Worm (Caenorhabditis elegans) whole organism, L3 larva: ENCODE results near the gene amt-1.

Source experiments
- aly-2 ChIP-seq: fragments of 150-350 bp; optimal IDR thresholded peaks from 2 replicates; lab custom pipeline; 2014; ENCODE audit warnings: missing biosample characterization, missing genetic modification characterization
- ama-1 ChIP-seq: fragments of 150-350 bp; optimal IDR thresholded peaks from 2 replicates; lab custom pipeline; 2018
- ceh-16 ChIP-seq: sonication (generic microtip); optimal IDR thresholded peaks from 2 replicates; lab custom pipeline; 2017; ENCODE audit warnings: missing biosample characterization, missing genetic modification characterization
- ceh-28 ChIP-seq: fragments of 150-350 bp; optimal IDR thresholded peaks from 2 replicates; lab custom pipeline; 2014; ENCODE audit warnings: missing biosample characterization, missing genetic modification reagents, missing genetic modification characterization
- ceh-82 ChIP-seq: fragments of 150-350 bp; optimal IDR thresholded peaks from 2 replicates; lab custom pipeline; 2014; ENCODE audit warnings: missing biosample characterization, missing genetic modification characterization
- ceh-9 ChIP-seq: sonication (generic microtip); optimal IDR thresholded peaks from 2 replicates; lab custom pipeline; 2018; ENCODE audit warnings: missing biosample characterization, missing genetic modification characterization
- daf-12 ChIP-seq: fragments of 150-350 bp; optimal IDR thresholded peaks from 2 replicates; lab custom pipeline; 2014; ENCODE audit warnings: missing biosample characterization, missing genetic modification reagents, missing genetic modification characterization
- egl-27 ChIP-seq: sonication (generic microtip); optimal IDR thresholded peaks from 4 replicates; lab custom pipeline; 2017; ENCODE audit warnings: missing biosample characterization, missing genetic modification reagents, missing genetic modification characterization
- egl-5 ChIP-seq: fragments of 150-350 bp; optimal IDR thresholded peaks from 2 replicates; lab custom pipeline; 2017; ENCODE audit warnings: missing biosample characterization, missing genetic modification reagents, missing genetic modification characterization, inconsistent platforms
- elt-1 ChIP-seq: fragments of 150-350 bp; optimal IDR thresholded peaks from 2 replicates; lab custom pipeline; 2014; ENCODE audit warnings: missing biosample characterization, missing genetic modification characterization
- elt-2 ChIP-seq: sonication (generic microtip); optimal IDR thresholded peaks from 2 replicates; lab custom pipeline; 2016; ENCODE audit warnings: missing genetic modification reagents, mild to moderate bottlenecking, missing genetic modification characterization, missing compliant biosample characterization
- eor-1 ChIP-seq, 2 experiments: fragments of 150-350 bp; optimal IDR thresholded peaks; 2 replicates each; lab custom pipeline; 2014 to 2018; ENCODE audit warnings: missing biosample characterization in 2 of 2, missing genetic modification characterization in 2 of 2
- fkh-10 ChIP-seq: sonication (generic microtip); optimal IDR thresholded peaks from 2 replicates; lab custom pipeline; 2017; ENCODE audit warnings: missing biosample characterization, missing genetic modification reagents, missing genetic modification characterization
- fos-1 ChIP-seq: fragments of 150-350 bp; optimal IDR thresholded peaks from 2 replicates; lab custom pipeline; 2014; ENCODE audit warnings: missing biosample characterization, missing genetic modification characterization
- hmg-11 ChIP-seq: sonication (generic microtip); optimal IDR thresholded peaks from 2 replicates; lab custom pipeline; 2016; ENCODE audit warnings: missing genetic modification characterization, missing compliant biosample characterization
- jun-1 ChIP-seq: fragments of 150-350 bp; optimal IDR thresholded peaks from 2 replicates; lab custom pipeline; 2014; ENCODE audit warnings: missing biosample characterization, missing genetic modification reagents, missing genetic modification characterization
- mml-1 ChIP-seq: fragments of 150-350 bp; sonication (generic microtip); optimal IDR thresholded peaks from 3 replicates; lab custom pipeline; 2014; ENCODE audit warnings: missing biosample characterization, missing genetic modification characterization
- nhr-11 ChIP-seq: fragments of 150-350 bp; optimal IDR thresholded peaks from 2 replicates; lab custom pipeline; 2014; ENCODE audit warnings: missing biosample characterization, missing genetic modification characterization
- nhr-12 ChIP-seq: fragments of 150-350 bp; optimal IDR thresholded peaks from 2 replicates; lab custom pipeline; 2014; ENCODE audit warnings: missing biosample characterization, missing genetic modification characterization
- nhr-23 ChIP-seq: fragments of 150-350 bp; optimal IDR thresholded peaks from 2 replicates; lab custom pipeline; 2014; ENCODE audit warnings: missing biosample characterization, missing genetic modification reagents, missing genetic modification characterization
- nhr-237 ChIP-seq: fragments of 150-350 bp; optimal IDR thresholded peaks from 2 replicates; lab custom pipeline; 2014; ENCODE audit warnings: missing biosample characterization, missing genetic modification characterization
- nhr-25 ChIP-seq: sonication (generic microtip); optimal IDR thresholded peaks from 2 replicates; lab custom pipeline; 2017; ENCODE audit warnings: missing biosample characterization, missing genetic modification characterization
- nhr-43 ChIP-seq: sonication (generic microtip); optimal IDR thresholded peaks from 2 replicates; lab custom pipeline; 2016; ENCODE audit warnings: mild to moderate bottlenecking, missing genetic modification characterization, missing compliant biosample characterization; ENCODE audit not compliant: poor library complexity, severe bottlenecking
- nhr-67 ChIP-seq: fragments of 150-350 bp; optimal IDR thresholded peaks from 2 replicates; lab custom pipeline; 2014; ENCODE audit warnings: missing biosample characterization, missing genetic modification characterization
- nhr-76 ChIP-seq: fragments of 150-350 bp; sonication (generic microtip); optimal IDR thresholded peaks from 5 replicates; lab custom pipeline; 2014; ENCODE audit warnings: missing biosample characterization, missing genetic modification characterization
- pha-4 ChIP-seq: fragments of 150-350 bp; optimal IDR thresholded peaks from 2 replicates; lab custom pipeline; 2014; ENCODE audit warnings: missing biosample characterization, missing genetic modification reagents, missing genetic modification characterization
- sea-2 ChIP-seq: fragments of 150-350 bp; sonication (generic microtip); optimal IDR thresholded peaks from 4 replicates; lab custom pipeline; 2014; ENCODE audit warnings: missing biosample characterization, missing genetic modification reagents, missing genetic modification characterization
- skn-1 ChIP-seq: fragments of 150-350 bp; optimal IDR thresholded peaks from 2 replicates; lab custom pipeline; 2014; ENCODE audit warnings: missing biosample characterization, missing genetic modification characterization
- snpc-4 ChIP-seq: fragments of 150-350 bp; optimal IDR thresholded peaks from 2 replicates; lab custom pipeline; 2014; ENCODE audit warnings: missing biosample characterization, missing genetic modification characterization
- tbx-2 ChIP-seq: sonication (generic microtip); optimal IDR thresholded peaks from 2 replicates; lab custom pipeline; 2016; ENCODE audit warnings: mild to moderate bottlenecking, missing genetic modification characterization, missing compliant biosample characterization
- unc-62 ChIP-seq: fragments of 150-350 bp; sonication (generic microtip); optimal IDR thresholded peaks from 4 replicates; lab custom pipeline; 2014; ENCODE audit warnings: missing biosample characterization, missing genetic modification reagents, missing genetic modification characterization
- zag-1 ChIP-seq: fragments of 150-350 bp; optimal IDR thresholded peaks from 2 replicates; lab custom pipeline; 2014; ENCODE audit warnings: missing biosample characterization, missing genetic modification characterization

Gene amt-1

ce11 chrX:4544543-4544942 lies 26.7 kb upstream of the amt-1 start, which contains the start of gene C07A12.2:
TSS of gene C07A12.2 (plus strand) at chrX:4544843.
- no peak for TF ChIP-seq daf-12 (tag; lab: Kevin White, UChicago)
- TF ChIP-seq aly-2 (tag; lab: Kevin White, UChicago) = no peak
- TF ChIP-seq pha-4 (tag; lab: Kevin White, UChicago) = no peak
- TF ChIP-seq nhr-76 (tag; lab: Kevin White, UChicago) = no peak
- TF ChIP-seq nhr-67 (tag; lab: Kevin White, UChicago) = no peak
- TF ChIP-seq tbx-2 (tag; lab: Kevin White, UChicago) = no peak
- no peak for TF ChIP-seq ceh-82 (tag; lab: Kevin White, UChicago)
- no peak for TF ChIP-seq ceh-16 (tag; lab: Kevin White, UChicago)
- TF ChIP-seq elt-1 (tag; lab: Kevin White, UChicago) = no peak
- no peak for TF ChIP-seq nhr-12 (tag; lab: Kevin White, UChicago)
- TF ChIP-seq ceh-28 (tag; lab: Kevin White, UChicago) = no peak
- no peak for TF ChIP-seq hmg-11 (tag; lab: Kevin White, UChicago)
- TF ChIP-seq nhr-237 (tag; lab: Kevin White, UChicago) = no peak
- TF ChIP-seq skn-1 (tag; lab: Kevin White, UChicago) = no peak
- no peak for TF ChIP-seq nhr-25 (tag; lab: Kevin White, UChicago)
- no peak for TF ChIP-seq elt-2 (tag; lab: Kevin White, UChicago)
- no peak for TF ChIP-seq eor-1 (tag; optimal IDR thresholded peaks at IDR 0.05; lab: Kevin White, UChicago)
- TF ChIP-seq, all 47 proteins: peak for 0

ce11 chrX:4548929-4549328 lies 22.3 kb upstream of the amt-1 start:
- TF ChIP-seq sea-2 (GFP tag; lab: Kevin White, UChicago) = no peak
- no peak for TF ChIP-seq nhr-43
- TF ChIP-seq elt-2 (tag; lab: Kevin White, UChicago) = no peak
- TF ChIP-seq skn-1 (tag; lab: Kevin White, UChicago) = no peak
- TF ChIP-seq ceh-9 (tag; lab: Kevin White, UChicago) = no peak
- TF ChIP-seq aly-2 (tag; lab: Kevin White, UChicago) = no peak
- no peak for TF ChIP-seq egl-5
- TF ChIP-seq mml-1 (tag; lab: Kevin White, UChicago) = no peak
- no peak for TF ChIP-seq zag-1
- TF ChIP-seq jun-1 (tag; lab: Kevin White, UChicago) = no peak

DNA sequence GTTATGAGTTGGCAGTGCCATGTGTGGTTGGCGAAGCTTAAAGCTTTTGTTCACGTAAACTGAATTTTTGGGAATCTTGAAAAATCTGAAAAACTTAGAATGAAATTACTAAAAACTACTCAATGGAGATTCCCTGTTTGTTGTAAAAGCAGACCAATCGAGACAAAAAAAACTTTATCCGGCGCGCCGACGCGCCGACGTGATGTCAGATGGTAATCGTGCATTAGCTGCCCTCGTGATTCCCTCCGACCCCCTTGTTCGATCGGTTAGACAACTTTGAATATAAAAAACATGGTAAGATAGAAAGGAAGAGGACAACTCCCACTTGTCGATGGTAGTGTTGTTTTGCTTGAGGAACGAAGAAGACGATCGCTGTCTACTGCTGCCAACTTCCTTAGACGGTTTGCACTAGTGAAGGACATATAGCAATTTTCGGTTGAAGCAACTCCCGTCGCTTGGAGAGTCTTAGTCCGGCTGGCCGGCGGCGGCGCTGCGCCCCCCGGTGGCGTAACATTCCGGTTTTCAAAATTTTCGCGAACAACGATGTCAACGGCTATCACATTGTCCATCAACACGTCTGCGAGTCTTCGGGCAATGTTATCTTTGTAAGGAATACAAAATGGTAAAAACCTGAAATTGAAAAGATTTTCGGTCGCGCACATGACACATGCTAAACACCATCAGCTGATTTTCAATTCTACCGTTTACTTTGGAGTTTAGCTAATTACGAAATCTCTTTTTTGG lies 21.2 kb upstream of the amt-1 start, which contains the start of gene C07A12.18:
Gene C07A12.18 (minus strand): TSS at position 51 of the 744 bp plus-strand sequence.
- TF ChIP-seq nhr-11 (tag; lab: Kevin White, UChicago) = no peak
- TF ChIP-seq snpc-4 (tag; lab: Kevin White, UChicago) = no peak
- TF ChIP-seq jun-1 (tag; lab: Kevin White, UChicago) = no peak
- TF ChIP-seq ama-1 (lab: Kevin White, UChicago) = no peak
- no peak for TF ChIP-seq skn-1 (tag; lab: Kevin White, UChicago)
- peak; percentile 14 for TF ChIP-seq elt-1 (tag; lab: Kevin White, UChicago)
- no peak for TF ChIP-seq tbx-2 (tag; lab: Kevin White, UChicago)
- TF ChIP-seq fos-1 (tag; lab: Kevin White, UChicago) = no peak
- TF ChIP-seq, all 47 proteins: peak for 1

- no peak for TF ChIP-seq egl-27 (tag; lab: Kevin White, UChicago)
- peak; percentile 59 for TF ChIP-seq nhr-25 (tag; lab: Kevin White, UChicago)
- no peak for TF ChIP-seq nhr-12 (tag; lab: Kevin White, UChicago)
- TF ChIP-seq eor-1 (tag; optimal IDR thresholded peaks at IDR 0.05; lab: Kevin White, UChicago) = no peak
- TF ChIP-seq nhr-23 (tag; lab: Kevin White, UChicago) = peak; percentile 70
- no peak for TF ChIP-seq egl-5
- TF ChIP-seq fkh-10 (GFP tag; lab: Kevin White, UChicago) = no peak
- TF ChIP-seq unc-62 (GFP tag; lab: Kevin White, UChicago) = no peak
- TF ChIP-seq nhr-76 (tag; lab: Kevin White, UChicago) = no peak
- no peak for TF ChIP-seq elt-1 (tag; lab: Kevin White, UChicago)
- TF ChIP-seq, all 47 proteins: peak for 2
These were observed 20.2 kb upstream of the amt-1 start for ce11 chrX:4550987-4551386.

ce11 chrX:4553033-4553432 lies 18.2 kb upstream of the amt-1 start:
- no peak for TF ChIP-seq nhr-67 (tag; lab: Kevin White, UChicago)
- TF ChIP-seq elt-2 (tag; lab: Kevin White, UChicago) = no peak
- peak; percentile 13 for TF ChIP-seq elt-1 (tag; lab: Kevin White, UChicago)
